Fruit fly (Drosophila melanogaster): Measurements from ENCODE around the gene Elp1.

Gene Elp1

dm6 chr3R:11619709-11620409 is 30.9 kb upstream of the Elp1 start, which contains the start of the genes Jupiter and CG14710 (continued):
- TF ChIP-seq MTF-1 (GFP tag; optimal IDR thresholded peaks at IDR 0.05; ENCODE audit: borderline replicate concordance) = no peak
- no peak for TF ChIP-seq ara (GFP tag; IDR thresholded peaks at IDR 0.05)
- no peak for TF ChIP-seq CG18619 (GFP tag; optimal IDR thresholded peaks at IDR 0.05)
- peak; percentile 40 for TF ChIP-seq Ssrp (tag; optimal IDR thresholded peaks at IDR 0.05)
- peak; percentile 37 for TF ChIP-seq disco-r (GFP tag; optimal IDR thresholded peaks at IDR 0.05)
- TF ChIP-seq CG18476 (GFP tag; optimal IDR thresholded peaks at IDR 0.05) = no peak
- TF ChIP-seq CG8478 (optimal IDR thresholded peaks at IDR 0.05) = no peak
- TF ChIP-seq B-H2 (GFP tag; optimal IDR thresholded peaks at IDR 0.05) = peak; percentile 79
- TF ChIP-seq CG4404 (GFP tag; IDR thresholded peaks at IDR 0.05) = peak; percentile 57
- TF ChIP-seq Dbx (GFP tag; IDR thresholded peaks at IDR 0.05) = peak; percentile 82
- TF ChIP-seq Dek (tag; optimal IDR thresholded peaks at IDR 0.05) = peak; percentile 66
- no peak for TF ChIP-seq CG10565 (GFP tag; optimal IDR thresholded peaks at IDR 0.05)
- 0 out of 2 replicates have a peak, but pooled peaks have one; percentile 27 for TF ChIP-seq ap (GFP tag; IDR thresholded peaks at IDR 0.05)
- peak; percentile 23; the same call in 1 of the 2 replicates for TF ChIP-seq amos (GFP tag; IDR thresholded peaks at IDR 0.05; ENCODE audit: partially characterized antibody)
- no peak for TF ChIP-seq gsb-n (tag; optimal IDR thresholded peaks at IDR 0.05)
- peak; percentile 53 for TF ChIP-seq Tbp (GFP tag; optimal IDR thresholded peaks at IDR 0.05)
- peak; percentile 53 for TF ChIP-seq caup (GFP tag; optimal IDR thresholded peaks at IDR 0.05; ENCODE audit: severe bottlenecking)
- no peak for TF ChIP-seq mld (GFP tag; IDR thresholded peaks at IDR 0.05; ENCODE audit: partially characterized antibody)
- no peak for TF ChIP-seq fru (optimal IDR thresholded peaks at IDR 0.05)
- peak; percentile 61 for TF ChIP-seq CG10543 (GFP tag; optimal IDR thresholded peaks at IDR 0.05)
- TF ChIP-seq CG13123 (GFP tag; optimal IDR thresholded peaks at IDR 0.05) = peak; percentile 53
- peak; percentile 4 for TF ChIP-seq CG11398 (GFP tag; optimal IDR thresholded peaks at IDR 0.05)
- TF ChIP-seq Doc2 (GFP tag; IDR thresholded peaks at IDR 0.05) = no peak
- TF ChIP-seq CG12942 (GFP tag; optimal IDR thresholded peaks at IDR 0.05) = peak; percentile 63
- peak; percentile 45; the same call in 1 of the 2 replicates for TF ChIP-seq klu (GFP tag; IDR thresholded peaks at IDR 0.05)
- TF ChIP-seq twi (tag; optimal IDR thresholded peaks at IDR 0.05) = peak; percentile 43
- TF ChIP-seq CG4707 (GFP tag; optimal IDR thresholded peaks at IDR 0.05) = no peak
- no peak for TF ChIP-seq dimm (GFP tag; IDR thresholded peaks at IDR 0.05)
- peak; percentile 73 for TF ChIP-seq trem (tag; optimal IDR thresholded peaks at IDR 0.05)
- TF ChIP-seq H2.0 (GFP tag; IDR thresholded peaks at IDR 0.05) = 0 out of 2 replicates have a peak, but pooled peaks have one; percentile 21
- TF ChIP-seq vvl (GFP tag; IDR thresholded peaks at IDR 0.05) = peak; percentile 91
- TF ChIP-seq ewg (GFP tag; optimal IDR thresholded peaks at IDR 0.05) = peak; percentile 70
- no peak for TF ChIP-seq HLH4C (GFP tag; IDR thresholded peaks at IDR 0.05; ENCODE audit: partially characterized antibody)
- TF ChIP-seq CkIIα-i1 (GFP tag; IDR thresholded peaks at IDR 0.05) = no peak
- no peak for TF ChIP-seq CG1832 (GFP tag; optimal IDR thresholded peaks at IDR 0.05)
- no peak for TF ChIP-seq odd (GFP tag; optimal IDR thresholded peaks at IDR 0.05)
- no peak for TF ChIP-seq CG6175 (GFP tag; IDR thresholded peaks at IDR 0.05)
- TF ChIP-seq CG11247 (GFP tag; IDR thresholded peaks at IDR 0.05) = peak; percentile 77
- TF ChIP-seq slbo (GFP tag; IDR thresholded peaks at IDR 0.05) = peak; percentile 92
- TF ChIP-seq fd96Cb (tag; optimal IDR thresholded peaks at IDR 0.05) = peak; percentile 14
- TF ChIP-seq CTCF (GFP tag; optimal IDR thresholded peaks at IDR 0.05) = peak; percentile 43
- TF ChIP-seq CHES-1-like (GFP tag; optimal IDR thresholded peaks at IDR 0.05) = peak; percentile 90
- TF ChIP-seq hbn (GFP tag; IDR thresholded peaks at IDR 0.05; ENCODE audit: partially characterized antibody) = no peak
- peak; percentile 51; the same call in 1 of the 2 replicates for TF ChIP-seq gsb (GFP tag; IDR thresholded peaks at IDR 0.05)
- TF ChIP-seq ci (GFP tag; IDR thresholded peaks at IDR 0.05) = peak; percentile 77
- TF ChIP-seq eve (GFP tag; optimal IDR thresholded peaks at IDR 0.05) = no peak
- peak; percentile 73; the same call in 1 of the 4 replicates for TF ChIP-seq chinmo (GFP tag; IDR thresholded peaks at IDR 0.05; ENCODE audit: partially characterized antibody)
- TF ChIP-seq Sry-δ (GFP tag; optimal IDR thresholded peaks at IDR 0.05) = peak; percentile 70
- TF ChIP-seq H15 (GFP tag; IDR thresholded peaks at IDR 0.05) = peak; percentile 66; the same call in 2 of the 3 replicates
- no peak for TF ChIP-seq sc (optimal IDR thresholded peaks at IDR 0.05)
- TF ChIP-seq sc (GFP tag; optimal IDR thresholded peaks at IDR 0.05) = no peak
